Fruit fly (Drosophila melanogaster): ENCODE results near the gene CG15771.
A peak's percentile ranks its signal among the peaks of the same experiment; 100 is the strongest.

CG15771 gene

dm6 chrX:5783260-5784040 is 28.1 kb downstream of the CG15771 start (continued):
- TF ChIP-seq bsh (GFP tag; optimal IDR thresholded peaks at IDR 0.05) (peak in 1 of 2 experiments; percentile 58), ci (GFP tag; IDR thresholded peaks at IDR 0.05) (peak; percentile 69), Blimp-1 (GFP tag; optimal IDR thresholded peaks at IDR 0.05) (peak; percentile 84), CG7839 (tag; optimal IDR thresholded peaks at IDR 0.05) (peak; percentile 62), CG7372 (GFP tag; IDR thresholded peaks at IDR 0.05) (no peak), CG4424 (GFP tag; optimal IDR thresholded peaks at IDR 0.05) (peak; percentile 17), CG12391 (tag; optimal IDR thresholded peaks at IDR 0.05) (peak; percentile 45), ken (GFP tag; IDR thresholded peaks at IDR 0.05) (peak; percentile 64; the same call in 2 of the 3 replicates), CG6272 (GFP tag; IDR thresholded peaks at IDR 0.05) (no peak), CG17612 (GFP tag; IDR thresholded peaks at IDR 0.05) (no peak), Chrac-16 (GFP tag; optimal IDR thresholded peaks at IDR 0.05) (peak; percentile 27), ftz-f1 (GFP tag; optimal IDR thresholded peaks at IDR 0.05) (no peak), unpg (GFP tag; optimal IDR thresholded peaks at IDR 0.05) (peak; percentile 61), Hr78 (GFP tag; optimal IDR thresholded peaks at IDR 0.05) (peak in 1 of 2 experiments; percentile 6), Sin3A (optimal IDR thresholded peaks at IDR 0.05) (no peak), CG10431 (GFP tag; optimal IDR thresholded peaks at IDR 0.05) (no peak), CG8388 (GFP tag; optimal IDR thresholded peaks at IDR 0.05) (peak; percentile 50), lola (GFP tag; optimal IDR thresholded peaks at IDR 0.05) (peak in 1 of 3 experiments; percentile 32), lab (GFP tag; optimal IDR thresholded peaks at IDR 0.05) (peak; percentile 34), CG12659 (GFP tag; optimal IDR thresholded peaks at IDR 0.05) (peak; percentile 14), vvl (GFP tag; IDR thresholded peaks at IDR 0.05) (peak; percentile 52; the same call in 1 of the 2 replicates), CG17359 (tag; optimal IDR thresholded peaks at IDR 0.05) (peak; percentile 64), CG34422 (GFP tag; IDR thresholded peaks at IDR 0.05) (no peak), br (optimal IDR thresholded peaks at IDR 0.05) (no peak), CG12236 (GFP tag; optimal IDR thresholded peaks at IDR 0.05) (no peak), cad (GFP tag; optimal IDR thresholded peaks at IDR 0.05) (no peak), Abd-B (GFP tag; optimal IDR thresholded peaks at IDR 0.05) (peak; percentile 20), BtbVII (GFP tag; optimal IDR thresholded peaks at IDR 0.05) (no peak), emc (GFP tag; optimal IDR thresholded peaks at IDR 0.05) (no peak), Six4 (GFP tag; optimal IDR thresholded peaks at IDR 0.05) (no peak), Asciz (GFP tag; optimal IDR thresholded peaks at IDR 0.05) (peak; percentile 54), pita (GFP tag; optimal IDR thresholded peaks at IDR 0.05) (no peak), CG10267 (tag; optimal IDR thresholded peaks at IDR 0.05) (peak; percentile 26), sisA (GFP tag; IDR thresholded peaks at IDR 0.05) (peak; percentile 49), CG18599 (GFP tag; optimal IDR thresholded peaks at IDR 0.05) (peak; percentile 15), CG2875 (GFP tag; optimal IDR thresholded peaks at IDR 0.05) (peak; percentile 52), bigmax (GFP tag; optimal IDR thresholded peaks at IDR 0.05) (no peak), CG17328 (GFP tag; IDR thresholded peaks at IDR 0.05) (0 out of 2 replicates have a peak, but pooled peaks have one; percentile 34), CG12155 (GFP tag; optimal IDR thresholded peaks at IDR 0.05) (no peak), CG11723 (GFP tag; optimal IDR thresholded peaks at IDR 0.05) (no peak), fd3F (GFP tag; optimal IDR thresholded peaks at IDR 0.05) (no peak), jing (GFP tag; optimal IDR thresholded peaks at IDR 0.05) (peak; percentile 41), CG31441 (GFP tag; IDR thresholded peaks at IDR 0.05) (peak; percentile 70), CG9727 (GFP tag; optimal IDR thresholded peaks at IDR 0.05) (peak; percentile 9), CG1603 (tag; optimal IDR thresholded peaks at IDR 0.05) (peak; percentile 74), Med (GFP tag) (peak; percentile 50), CG11456 (GFP tag; IDR thresholded peaks at IDR 0.05) (no peak), Lhr (GFP tag; optimal IDR thresholded peaks at IDR 0.05) (no peak)

Measured in whole organism, embryonic.